Worm (Caenorhabditis elegans) whole organism, L2 larva: ENCODE results near the gene sek-4.

ENCODE experiments used
- aly-2 ChIP-seq: fragments of 150-350 bp; optimal IDR thresholded peaks from 2 replicates; lab custom pipeline; 2014; ENCODE audit warnings: missing biosample characterization, missing genetic modification characterization
- elt-1 ChIP-seq: fragments of 150-350 bp; optimal IDR thresholded peaks from 2 replicates; lab custom pipeline; 2014; ENCODE audit warnings: missing biosample characterization, missing genetic modification characterization
- gmeb-1 ChIP-seq: fragments of 150-350 bp; optimal IDR thresholded peaks from 2 replicates; lab custom pipeline; 2014; ENCODE audit warnings: missing biosample characterization, missing genetic modification characterization
- mdl-1 ChIP-seq, 2 experiments: fragments of 150-350 bp in 1 of 2; sonication (generic microtip) in 1 of 2; optimal IDR thresholded peaks; 2 replicates each; lab custom pipeline; 2017; ENCODE audit warnings: missing biosample characterization in 2 of 2, missing genetic modification characterization in 2 of 2
- nhr-11 ChIP-seq: fragments of 150-350 bp; optimal IDR thresholded peaks from 2 replicates; lab custom pipeline; 2014; ENCODE audit warnings: missing biosample characterization, missing genetic modification characterization
- nhr-237 ChIP-seq: fragments of 150-350 bp; optimal IDR thresholded peaks from 2 replicates; lab custom pipeline; 2014; ENCODE audit warnings: missing biosample characterization, missing genetic modification characterization
- skn-1 ChIP-seq: sonication (generic microtip); optimal IDR thresholded peaks from 2 replicates; lab custom pipeline; 2017; ENCODE audit warnings: missing biosample characterization, missing genetic modification characterization
- sma-3 ChIP-seq: sonication (generic microtip); optimal IDR thresholded peaks from 2 replicates; lab custom pipeline; 2016; ENCODE audit warnings: missing genetic modification reagents, missing genetic modification characterization, missing compliant biosample characterization
- unc-39 ChIP-seq: fragments of 150-350 bp; optimal IDR thresholded peaks from 2 replicates; lab custom pipeline; 2014; ENCODE audit warnings: missing biosample characterization, missing genetic modification characterization
- ztf-11 ChIP-seq: sonication (generic microtip); optimal IDR thresholded peaks from 2 replicates; lab custom pipeline; 2017; ENCODE audit warnings: missing biosample characterization, missing genetic modification characterization

DNA sequence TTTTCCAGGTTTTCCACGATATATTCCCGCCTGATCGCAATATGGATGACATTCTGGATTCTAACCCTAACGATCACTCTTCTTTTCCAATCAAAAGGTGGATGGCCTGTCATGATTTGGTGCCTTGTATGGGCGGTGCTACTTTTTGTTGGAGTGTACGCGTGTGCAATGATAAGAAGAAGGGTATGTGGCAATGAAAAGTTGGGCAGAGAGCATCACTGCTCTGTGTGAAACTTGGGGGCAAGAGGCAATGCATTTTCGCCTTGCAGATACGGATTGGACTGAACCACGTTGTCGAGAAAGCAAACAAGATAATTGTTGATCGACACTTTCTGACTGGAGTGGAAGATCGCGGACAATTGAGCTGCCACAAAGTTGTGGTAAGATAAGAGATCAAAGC lies 28.6 kb upstream of the sek-4 start:
- no peak for TF ChIP-seq aly-2
- TF ChIP-seq gmeb-1 (tag; lab: Kevin White, UChicago): no peak
- no peak for TF ChIP-seq skn-1
- no peak for TF ChIP-seq sma-3 (GFP tag; lab: Kevin White, UChicago)
- no peak for TF ChIP-seq elt-1 (tag; lab: Kevin White, UChicago)
- no peak for TF ChIP-seq nhr-237 (tag; lab: Kevin White, UChicago)
- no peak for TF ChIP-seq unc-39
- no peak for TF ChIP-seq ztf-11
- no peak for TF ChIP-seq nhr-11
- TF ChIP-seq mdl-1 (tag; optimal IDR thresholded peaks at IDR 0.05; lab: Kevin White, UChicago): no peak
